Worm (Caenorhabditis elegans) whole organism, midembryonic: ENCODE measurements around the gene C05D11.13.

ENCODE experiments used
- T22C8.4 ChIP-seq: fragments of 200-800 bp; sonication (Bioruptor generic); IDR thresholded peaks from 2 replicates; pipeline ENCODE4 v1.3.6; 2022; ENCODE audit warnings: missing genetic modification characterization, missing compliant biosample characterization
- cog-1 ChIP-seq: sonication (generic microtip); optimal IDR thresholded peaks from 2 replicates; lab custom pipeline; 2016; ENCODE audit warnings: missing genetic modification characterization, missing compliant biosample characterization
- flt-1 ChIP-seq: fragments of 200-800 bp; sonication (Bioruptor generic); IDR thresholded peaks from 2 replicates; pipeline ENCODE4 v1.3.6; 2022; ENCODE audit warnings: missing genetic modification characterization, missing compliant biosample characterization
- klf-2 ChIP-seq: fragments of 200-800 bp; sonication (Bioruptor generic); conservative IDR thresholded peaks from 2 replicates; pipeline ENCODE4 v1.3.6; 2022; ENCODE audit warnings: missing genetic modification reagents, missing genetic modification characterization, missing compliant biosample characterization
- med-1 ChIP-seq: sonication (generic microtip); optimal IDR thresholded peaks from 2 replicates; lab custom pipeline; 2017; ENCODE audit warnings: missing genetic modification characterization, mild to moderate bottlenecking, missing compliant biosample characterization, antibody characterized with exemption, missing genetic modification reagents; ENCODE audit not compliant: insufficient read depth
- ref-1 ChIP-seq: fragments of 200-800 bp; sonication (Bioruptor generic); conservative IDR thresholded peaks from 2 replicates; pipeline ENCODE4 v1.3.6; 2022; ENCODE audit warnings: missing genetic modification reagents, missing genetic modification characterization, missing compliant biosample characterization
- tab-1 ChIP-seq: fragments of 200-800 bp; sonication (Bioruptor generic); IDR thresholded peaks from 2 replicates; pipeline ENCODE4 v1.3.6; 2022; ENCODE audit warnings: missing genetic modification characterization, missing compliant biosample characterization
- ztf-23 ChIP-seq: fragments of 200-800 bp; sonication (Bioruptor generic); IDR thresholded peaks from 2 replicates; pipeline ENCODE4 v1.3.6; 2022; ENCODE audit warnings: missing genetic modification reagents, missing genetic modification characterization, missing compliant biosample characterization
- ztf-29 ChIP-seq: fragments of 200-800 bp; sonication (Bioruptor generic); IDR thresholded peaks from 2 replicates; pipeline ENCODE4 v1.3.6; 2022; ENCODE audit warnings: missing genetic modification reagents, missing genetic modification characterization, missing compliant biosample characterization

- TF ChIP-seq flt-1 (GFP tag; lab: Robert Waterston, UW), result no peak
- no peak for TF ChIP-seq ref-1 (GFP tag; lab: Robert Waterston, UW)
- no peak for TF ChIP-seq cog-1 (tag; lab: Kevin White, UChicago)
- TF ChIP-seq ztf-29 (GFP tag; lab: Robert Waterston, UW), result no peak
- TF ChIP-seq klf-2, result no peak
- TF ChIP-seq ztf-23, result no peak
- no peak for TF ChIP-seq tab-1 (GFP tag; lab: Robert Waterston, UW)
- no peak for TF ChIP-seq med-1 (GFP tag; lab: Kevin White, UChicago)
- TF ChIP-seq T22C8.4 (GFP tag; lab: Robert Waterston, UW), result no peak
Measured at ce11 chrIII:6421473-6421872, 22.9 kb downstream of the C05D11.13 start.
